Fruit fly (Drosophila melanogaster) whole organism, embryonic: Measurements from ENCODE around the gene CG31019.

Source experiments
- ATbp ChIP-seq: fragments of 200-800 bp; sonication (Bioruptor generic); optimal IDR thresholded peaks from 2 replicates; lab custom pipeline; 2017; ENCODE audit warnings: missing biosample characterization, mild to moderate bottlenecking, missing genetic modification characterization, missing genetic modification reagents
- Ada2b ChIP-seq: fragments of 200-800 bp; sonication (Bioruptor generic); IDR thresholded peaks from 2 replicates; pipeline ENCODE4 v1.3.6; 2022; ENCODE audit warnings: missing biosample characterization, missing genetic modification characterization
- Atf-2 ChIP-seq: fragments of 200-800 bp; sonication (Bioruptor generic); optimal IDR thresholded peaks from 2 replicates; lab custom pipeline; 2016; ENCODE audit warnings: missing biosample characterization, missing genetic modification characterization
- Awh ChIP-seq: fragments of 200-800 bp; sonication (Bioruptor generic); IDR thresholded peaks from 2 replicates; pipeline ENCODE4, ENCODE4 v1.3.6; 2022; ENCODE audit warnings: missing biosample characterization, missing genetic modification characterization
- CG10209 ChIP-seq: fragments of 200-800 bp; sonication (Bioruptor generic); optimal IDR thresholded peaks from 3 replicates; lab custom pipeline; 2017; ENCODE audit warnings: missing biosample characterization, mild to moderate bottlenecking, missing genetic modification characterization, missing genetic modification reagents
- CG11247 ChIP-seq: fragments of 200-800 bp; sonication (Bioruptor generic); IDR thresholded peaks from 2 replicates; pipeline ENCODE4 v1.3.6; 2022; ENCODE audit warnings: missing biosample characterization, missing genetic modification characterization
- CG11696 ChIP-seq: fragments of 200-800 bp; sonication (Bioruptor generic); IDR thresholded peaks from 2 replicates; pipeline ENCODE4 v1.3.6; 2022; ENCODE audit warnings: missing biosample characterization, missing genetic modification characterization
- CG11723 ChIP-seq: fragments of 200-800 bp; sonication (Bioruptor generic); optimal IDR thresholded peaks from 2 replicates; lab custom pipeline; 2017; ENCODE audit warnings: missing biosample characterization, mild to moderate bottlenecking, missing genetic modification characterization
- CG14667 ChIP-seq: fragments of 200-800 bp; sonication (Bioruptor generic); IDR thresholded peaks from 2 replicates; pipeline ENCODE4 v1.3.6; 2022; ENCODE audit warnings: missing biosample characterization, missing genetic modification characterization
- CG14710 ChIP-seq: fragments of 200-800 bp; sonication (Bioruptor generic); optimal IDR thresholded peaks from 3 replicates; lab custom pipeline; 2019; ENCODE audit warnings: missing biosample characterization, mild to moderate bottlenecking, missing genetic modification characterization, moderate library complexity
- CG14965 ChIP-seq: fragments of 200-800 bp; sonication (Bioruptor generic); optimal IDR thresholded peaks from 2 replicates; lab custom pipeline; 2016; ENCODE audit warnings: missing biosample characterization, missing genetic modification characterization, borderline replicate concordance
- CG16779 ChIP-seq: fragments of 200-800 bp; sonication (Bioruptor generic); IDR thresholded peaks from 2 replicates; pipeline ENCODE4 v1.3.6; 2022; ENCODE audit warnings: missing biosample characterization, missing genetic modification characterization
- CG17186 ChIP-seq: fragments of 200-800 bp; sonication (Bioruptor generic); optimal IDR thresholded peaks from 3 replicates; lab custom pipeline; 2017; ENCODE audit warnings: missing biosample characterization, missing genetic modification reagents, missing genetic modification characterization
- CG17802 ChIP-seq: fragments of 200-800 bp; sonication (Bioruptor generic); optimal IDR thresholded peaks from 2 replicates; lab custom pipeline; 2018; ENCODE audit warnings: missing biosample characterization, mild to moderate bottlenecking, missing genetic modification characterization, moderate library complexity
- CG18262 ChIP-seq: fragments of 200-800 bp; optimal IDR thresholded peaks from 3 replicates; lab custom pipeline; 2019; ENCODE audit warnings: missing biosample characterization, mild to moderate bottlenecking, missing genetic modification characterization, moderate library complexity
- CG2116 ChIP-seq: fragments of 200-800 bp; sonication (Bioruptor generic); optimal IDR thresholded peaks from 3 replicates; lab custom pipeline; 2018; ENCODE audit warnings: missing biosample characterization, mild to moderate bottlenecking, missing genetic modification characterization
- CG31224 ChIP-seq: fragments of 200-800 bp; sonication (Bioruptor generic); IDR thresholded peaks from 2 replicates; pipeline ENCODE4 v1.3.6; 2022; ENCODE audit warnings: missing biosample characterization, missing genetic modification characterization
- CG3726 ChIP-seq: fragments of 200-800 bp; sonication (Bioruptor generic); IDR thresholded peaks from 3 replicates; pipeline ENCODE4, ENCODE4 v1.3.6; 2022; ENCODE audit warnings: missing biosample characterization, missing genetic modification characterization
- CG4404 ChIP-seq: fragments of 200-800 bp; sonication (Bioruptor generic); IDR thresholded peaks from 2 replicates; pipeline ENCODE4 v1.3.6; 2022; ENCODE audit warnings: missing biosample characterization, missing genetic modification characterization
- CG4820 ChIP-seq: fragments of 200-800 bp; sonication (Bioruptor generic); optimal IDR thresholded peaks from 3 replicates; lab custom pipeline; 2016; ENCODE audit warnings: missing biosample characterization, missing genetic modification characterization
- CG6854 ChIP-seq: fragments of 200-800 bp; sonication (Bioruptor generic); optimal IDR thresholded peaks from 3 replicates; lab custom pipeline; 2017; ENCODE audit warnings: missing biosample characterization, mild to moderate bottlenecking, missing genetic modification characterization
- Doc3 ChIP-seq: fragments of 200-800 bp; sonication (Bioruptor generic); IDR thresholded peaks from 3 replicates; pipeline ENCODE4 v1.3.6; 2022; ENCODE audit warnings: missing biosample characterization, missing genetic modification characterization; ENCODE audit not compliant: partially characterized antibody
- Ets65A ChIP-seq: fragments of 200-800 bp; sonication (Bioruptor generic); peaks from one replicate; lab custom pipeline; 2016; ENCODE audit warnings: missing biosample characterization, missing genetic modification characterization
- Hand ChIP-seq: fragments of 200-800 bp; sonication (Bioruptor generic); optimal IDR thresholded peaks from 2 replicates; lab custom pipeline; 2017; ENCODE audit warnings: mild to moderate bottlenecking, missing biosample characterization, missing genetic modification reagents, missing genetic modification characterization
- Hey ChIP-seq: fragments of 200-800 bp; sonication (Bioruptor generic); optimal IDR thresholded peaks from 3 replicates; lab custom pipeline; 2018; ENCODE audit warnings: missing biosample characterization, mild to moderate bottlenecking, missing genetic modification characterization
- HmgZ ChIP-seq: fragments of 200-800 bp; sonication (Bioruptor generic); optimal IDR thresholded peaks from 2 replicates; lab custom pipeline; 2018; ENCODE audit warnings: missing biosample characterization, mild to moderate bottlenecking, missing genetic modification characterization
- Hsf ChIP-seq: fragments of 200-800 bp; sonication (Bioruptor generic); optimal IDR thresholded peaks from 3 replicates; lab custom pipeline; 2016; ENCODE audit warnings: missing biosample characterization, missing genetic modification characterization
- Jarid2 ChIP-seq: fragments of 200-800 bp; sonication (Bioruptor generic); optimal IDR thresholded peaks from 3 replicates; lab custom pipeline; 2017; ENCODE audit warnings: mild to moderate bottlenecking, missing biosample characterization, missing genetic modification reagents, missing genetic modification characterization
- MESR4 ChIP-seq: fragments of 200-800 bp; sonication (Bioruptor generic); optimal IDR thresholded peaks from 2 replicates; lab custom pipeline; 2018; ENCODE audit warnings: missing biosample characterization, mild to moderate bottlenecking, missing genetic modification characterization, moderate library complexity
- Meics ChIP-seq: fragments of 200-800 bp; sonication (Bioruptor generic); optimal IDR thresholded peaks from 2 replicates; lab custom pipeline; 2017; ENCODE audit warnings: missing biosample characterization, mild to moderate bottlenecking, missing genetic modification characterization
- Nf-YB ChIP-seq: fragments of 200-800 bp; sonication (Bioruptor generic); optimal IDR thresholded peaks from 3 replicates; lab custom pipeline; 2019; ENCODE audit warnings: missing biosample characterization, mild to moderate bottlenecking, missing genetic modification characterization, moderate library complexity
- Sry-δ ChIP-seq: fragments of 200-800 bp; sonication (Bioruptor generic); optimal IDR thresholded peaks from 2 replicates; lab custom pipeline; 2016; ENCODE audit warnings: missing biosample characterization, missing genetic modification characterization
- Stat92E ChIP-seq, 3 experiments: fragments of >200 bp in 2 of 3; fragments of 200-800 bp in 1 of 3; sonication (Bioruptor generic) in 1 of 3; optimal IDR thresholded peaks; 2 replicates each; lab custom pipeline; 2017 to 2019; ENCODE audit warnings: missing biosample characterization in 3 of 3, missing genetic modification characterization in 3 of 3, mild to moderate bottlenecking in 1 of 3, moderate library complexity in 1 of 3
- al ChIP-seq: fragments of 200-800 bp; sonication (Bioruptor generic); IDR thresholded peaks from 2 replicates; pipeline ENCODE4 v1.3.6; 2022; ENCODE audit warnings: missing biosample characterization, missing genetic modification characterization
- ash1 ChIP-seq: fragments of 200-800 bp; sonication (Bioruptor generic); optimal IDR thresholded peaks from 2 replicates; lab custom pipeline; 2018; ENCODE audit warnings: missing biosample characterization, mild to moderate bottlenecking, missing genetic modification characterization
- cato ChIP-seq: fragments of 200-800 bp; sonication (Bioruptor generic); optimal IDR thresholded peaks from 2 replicates; lab custom pipeline; 2016; ENCODE audit warnings: missing biosample characterization, missing genetic modification characterization, borderline replicate concordance
- chm ChIP-seq: fragments of 200-800 bp; sonication (Bioruptor generic); IDR thresholded peaks from 2 replicates; pipeline ENCODE4 v1.3.6; 2022; ENCODE audit warnings: missing biosample characterization, missing genetic modification characterization
- da ChIP-seq: fragments of 200-800 bp; sonication (Bioruptor generic); optimal IDR thresholded peaks from 2 replicates; lab custom pipeline; 2016; ENCODE audit warnings: missing biosample characterization, missing genetic modification characterization
- eyg ChIP-seq: fragments of 200-800 bp; sonication (Bioruptor generic); optimal IDR thresholded peaks from 3 replicates; lab custom pipeline; 2016; ENCODE audit warnings: missing biosample characterization, missing genetic modification characterization
- insv ChIP-seq, 2 experiments: fragments of 200-800 bp; sonication (Bioruptor generic); optimal IDR thresholded peaks; 3 replicates each; lab custom pipeline; 2016 to 2018; ENCODE audit warnings: missing biosample characterization in 2 of 2, missing genetic modification characterization in 2 of 2
- lmd ChIP-seq: fragments of 200-800 bp; sonication (Bioruptor generic); IDR thresholded peaks from 2 replicates; pipeline ENCODE4 v1.3.6; 2022; ENCODE audit warnings: missing biosample characterization, missing genetic modification characterization
- pan ChIP-seq, 4 experiments: fragments of >200 bp in 3 of 4; fragments of 200-800 bp in 1 of 4; sonication (Bioruptor generic) in 1 of 4; optimal IDR thresholded peaks in 3 of 4; IDR thresholded peaks in 1 of 4; 2 replicates each; pipeline versions ENCODE4 v1.3.6 to Lab custom; 2017 to 2022; ENCODE audit warnings: missing biosample characterization in 2 of 4, missing genetic modification characterization in 2 of 4, mixed read lengths in 1 of 4
- pb ChIP-seq: fragments of 200-800 bp; sonication (Bioruptor generic); optimal IDR thresholded peaks from 3 replicates; lab custom pipeline; 2016; ENCODE audit warnings: missing biosample characterization, missing genetic modification characterization
- salm ChIP-seq: fragments of 200-800 bp; sonication (Bioruptor generic); optimal IDR thresholded peaks from 2 replicates; lab custom pipeline; 2018; ENCODE audit warnings: missing biosample characterization, mild to moderate bottlenecking, missing genetic modification characterization
- sima ChIP-seq: fragments of 200-800 bp; sonication (Bioruptor generic); optimal IDR thresholded peaks from 2 replicates; lab custom pipeline; 2016; ENCODE audit warnings: missing biosample characterization, missing genetic modification characterization
- sob ChIP-seq: fragments of 200-800 bp; sonication (Bioruptor generic); IDR thresholded peaks from 2 replicates; pipeline ENCODE4 v1.3.6; 2022; ENCODE audit warnings: missing biosample characterization, missing genetic modification characterization
- stc ChIP-seq: fragments of 200-800 bp; sonication (Bioruptor generic); IDR thresholded peaks from 2 replicates; pipeline ENCODE4 v1.3.6; 2022; ENCODE audit warnings: missing biosample characterization, missing genetic modification characterization
- tin ChIP-seq: fragments of 200-800 bp; sonication (Bioruptor generic); optimal IDR thresholded peaks from 3 replicates; lab custom pipeline; 2016; ENCODE audit warnings: missing biosample characterization, missing genetic modification characterization

CG31019 gene

dm6 chr3R:30600154-30601009 lies 3.6 kb downstream of the CG31019 start (continued):
- peak; percentile 97 for TF ChIP-seq chm (GFP tag; lab: Robert Waterston, UW)
- TF ChIP-seq Meics: peak; percentile 91
- peak; percentile 86 for TF ChIP-seq HmgZ (tag; lab: Kevin White, UChicago)
- peak; percentile 78 for TF ChIP-seq Nf-YB (GFP tag; lab: Kevin White, UChicago)
- TF ChIP-seq Doc3 (GFP tag; lab: Robert Waterston, UW): 0 out of 3 replicates have a peak, but pooled peaks have one; percentile 24
- peak; percentile 93 for TF ChIP-seq Ada2b (GFP tag; lab: Robert Waterston, UW)
- TF ChIP-seq Atf-2 (GFP tag; lab: Kevin White, UChicago): peak; percentile 78
- TF ChIP-seq CG14667 (GFP tag; lab: Robert Waterston, UW): peak; percentile 84
- peak; percentile 94 for TF ChIP-seq Ets65A (GFP tag; lab: Kevin White, UChicago)
- peak; percentile 67 for TF ChIP-seq CG2116 (GFP tag; lab: Kevin White, UChicago)
- peak; percentile 51 for TF ChIP-seq CG4404
- peak in 1 of 3 experiments; percentile 49 for TF ChIP-seq Stat92E (GFP tag; optimal IDR thresholded peaks at IDR 0.05; lab: Kevin White, UChicago)
- peak; percentile 43 for TF ChIP-seq CG14965
- TF ChIP-seq Awh (GFP tag; lab: Robert Waterston, UW): peak; percentile 97
- peak; percentile 58 for TF ChIP-seq Jarid2 (GFP tag; lab: Kevin White, UChicago)
- TF ChIP-seq CG3726 (GFP tag; lab: Robert Waterston, UW): peak; percentile 93
- peak; percentile 83 for TF ChIP-seq Hand (GFP tag; lab: Kevin White, UChicago)
- peak; percentile 97 for TF ChIP-seq stc (GFP tag; lab: Robert Waterston, UW)
- peak; percentile 43 for TF ChIP-seq Sry-δ (GFP tag; lab: Kevin White, UChicago)
- peak; percentile 81 for TF ChIP-seq CG14710
- peak; percentile 89 for TF ChIP-seq lmd
- TF ChIP-seq sob (GFP tag; lab: Robert Waterston, UW): peak; percentile 94
- peak; percentile 87 for TF ChIP-seq CG10209 (GFP tag; lab: Kevin White, UChicago)
- TF ChIP-seq CG17802: peak; percentile 71
- peak; percentile 93 for TF ChIP-seq ATbp
- peak in 1 of 2 experiments; percentile 21 for TF ChIP-seq insv (GFP tag; optimal IDR thresholded peaks at IDR 0.05; lab: Kevin White, UChicago)
- peak; percentile 77 for TF ChIP-seq CG11723 (GFP tag; lab: Kevin White, UChicago)
- TF ChIP-seq eyg (GFP tag; lab: Kevin White, UChicago): peak; percentile 72
- peak; percentile 86 for TF ChIP-seq cato (GFP tag; lab: Kevin White, UChicago)
- peak; percentile 74 for TF ChIP-seq pb
- peak; percentile 91 for TF ChIP-seq CG11247
- TF ChIP-seq MESR4: peak; percentile 22
- TF ChIP-seq sima (GFP tag; lab: Kevin White, UChicago): peak; percentile 40
- TF ChIP-seq tin (GFP tag; lab: Kevin White, UChicago): peak; percentile 91
- peak; percentile 83 for TF ChIP-seq Hey (tag; lab: Kevin White, UChicago)
- TF ChIP-seq CG4820 (GFP tag; lab: Kevin White, UChicago): peak; percentile 82
- TF ChIP-seq CG16779 (GFP tag; lab: Robert Waterston, UW): peak; percentile 87
- peak; percentile 73 for TF ChIP-seq ash1 (GFP tag; lab: Kevin White, UChicago)
- TF ChIP-seq CG18262: peak; percentile 93
- peak; percentile 87 for TF ChIP-seq salm (tag; lab: Kevin White, UChicago)
- peak; percentile 90 for TF ChIP-seq CG6854
- peak; percentile 81 for TF ChIP-seq CG31224
- peak; percentile 90 for TF ChIP-seq Hsf (GFP tag; lab: Kevin White, UChicago)
- peak; percentile 91 for TF ChIP-seq CG11696 (GFP tag; lab: Robert Waterston, UW)
- peak; percentile 9 for TF ChIP-seq CG17186
- TF ChIP-seq da (GFP tag; lab: Kevin White, UChicago): peak; percentile 60
- TF ChIP-seq al: peak; percentile 85
- no peak for TF ChIP-seq pan (optimal IDR thresholded peaks at IDR 0.05; lab: Kevin White, UChicago)
- TF ChIP-seq pan (GFP tag; optimal IDR thresholded peaks at IDR 0.05 in 1 of 2, IDR thresholded peaks at IDR 0.05 in 1 of 2): peak in 1 of 2 experiments; percentile 96
